Fruit fly (Drosophila melanogaster) whole organism, embryonic: ENCODE data around the gene Est-P.

Experiments
- Adf1 ChIP-seq: fragments of 200-800 bp; sonication (Bioruptor generic); IDR thresholded peaks from 2 replicates; pipeline ENCODE4 v1.3.6; 2022; ENCODE audit warnings: missing biosample characterization, missing genetic modification characterization
- Atf3 ChIP-seq: fragments of 200-800 bp; sonication (Bioruptor generic); optimal IDR thresholded peaks from 3 replicates; lab custom pipeline; 2016; ENCODE audit warnings: missing biosample characterization, missing genetic modification characterization
- CG10147 ChIP-seq: fragments of 200-800 bp; sonication (Bioruptor generic); optimal IDR thresholded peaks from 2 replicates; lab custom pipeline; 2019; ENCODE audit warnings: missing biosample characterization, mild to moderate bottlenecking, missing genetic modification characterization, moderate library complexity
- CG11695 ChIP-seq: fragments of 200-800 bp; sonication (Bioruptor generic); IDR thresholded peaks from 3 replicates; pipeline ENCODE4 v1.3.6; 2022; ENCODE audit warnings: missing biosample characterization, missing genetic modification characterization
- CG11696 ChIP-seq: fragments of 200-800 bp; sonication (Bioruptor generic); IDR thresholded peaks from 2 replicates; pipeline ENCODE4 v1.3.6; 2022; ENCODE audit warnings: missing biosample characterization, missing genetic modification characterization
- CG12942 ChIP-seq: fragments of 200-800 bp; sonication (Bioruptor generic); optimal IDR thresholded peaks from 3 replicates; lab custom pipeline; 2016; ENCODE audit warnings: missing biosample characterization, missing genetic modification characterization
- CG13123 ChIP-seq: fragments of 200-800 bp; sonication (Bioruptor generic); optimal IDR thresholded peaks from 2 replicates; lab custom pipeline; 2016; ENCODE audit warnings: missing biosample characterization, missing genetic modification characterization
- CG13894 ChIP-seq: fragments of 200-800 bp; sonication (Bioruptor generic); optimal IDR thresholded peaks from 3 replicates; lab custom pipeline; 2018; ENCODE audit warnings: missing biosample characterization, mild to moderate bottlenecking, missing genetic modification characterization, moderate library complexity
- CG15073 ChIP-seq: fragments of 200-800 bp; sonication (Bioruptor generic); optimal IDR thresholded peaks from 2 replicates; lab custom pipeline; 2016; ENCODE audit warnings: missing biosample characterization, missing genetic modification characterization
- CG16813 ChIP-seq: fragments of 200-800 bp; sonication (Bioruptor generic); IDR thresholded peaks from 3 replicates; pipeline ENCODE4 v1.3.6; 2022; ENCODE audit warnings: missing biosample characterization, missing genetic modification characterization; ENCODE audit not compliant: partially characterized antibody
- CG17359 ChIP-seq: fragments of 200-800 bp; sonication (Bioruptor generic); optimal IDR thresholded peaks from 3 replicates; lab custom pipeline; 2018; ENCODE audit warnings: missing biosample characterization, mild to moderate bottlenecking, missing genetic modification characterization, moderate library complexity
- CG2116 ChIP-seq: fragments of 200-800 bp; sonication (Bioruptor generic); optimal IDR thresholded peaks from 3 replicates; lab custom pipeline; 2018; ENCODE audit warnings: missing biosample characterization, mild to moderate bottlenecking, missing genetic modification characterization
- CG2129 ChIP-seq: fragments of 200-800 bp; sonication (Bioruptor generic); IDR thresholded peaks from 2 replicates; pipeline ENCODE4 v1.3.6; 2022; ENCODE audit warnings: missing biosample characterization, missing genetic modification characterization; ENCODE audit not compliant: partially characterized antibody
- CG2199 ChIP-seq: fragments of 200-800 bp; sonication (Bioruptor generic); IDR thresholded peaks from 3 replicates; pipeline ENCODE4 v1.3.6; 2022; ENCODE audit warnings: missing biosample characterization, missing genetic modification characterization
- CG2202 ChIP-seq: fragments of 200-800 bp; sonication (Bioruptor generic); optimal IDR thresholded peaks from 2 replicates; lab custom pipeline; 2018; ENCODE audit warnings: missing biosample characterization, mild to moderate bottlenecking, missing genetic modification characterization
- CG31441 ChIP-seq: fragments of 200-800 bp; sonication (Bioruptor generic); IDR thresholded peaks from 2 replicates; pipeline ENCODE4 v1.3.6; 2022; ENCODE audit warnings: missing biosample characterization, missing genetic modification characterization
- CG4328 ChIP-seq: fragments of 200-800 bp; sonication (Bioruptor generic); optimal IDR thresholded peaks from 3 replicates; lab custom pipeline; 2017; ENCODE audit warnings: missing biosample characterization, missing genetic modification reagents, missing genetic modification characterization
- CG6683 ChIP-seq: fragments of 200-800 bp; sonication (Bioruptor generic); optimal IDR thresholded peaks from 2 replicates; lab custom pipeline; 2017; ENCODE audit warnings: missing biosample characterization, mild to moderate bottlenecking, missing genetic modification characterization, missing genetic modification reagents
- CG7556 ChIP-seq: fragments of 200-800 bp; sonication (Bioruptor generic); optimal IDR thresholded peaks from 2 replicates; lab custom pipeline; 2017; ENCODE audit warnings: missing biosample characterization, mild to moderate bottlenecking, missing genetic modification characterization
- CG7745 ChIP-seq: fragments of 200-800 bp; sonication (Bioruptor generic); optimal IDR thresholded peaks from 2 replicates; lab custom pipeline; 2018; ENCODE audit warnings: missing biosample characterization, mild to moderate bottlenecking, missing genetic modification characterization, moderate library complexity
- CG7987 ChIP-seq: fragments of 200-800 bp; sonication (Bioruptor generic); optimal IDR thresholded peaks from 2 replicates; lab custom pipeline; 2018; ENCODE audit warnings: missing biosample characterization, mild to moderate bottlenecking, missing genetic modification characterization, moderate library complexity
- Doc3 ChIP-seq: fragments of 200-800 bp; sonication (Bioruptor generic); IDR thresholded peaks from 3 replicates; pipeline ENCODE4 v1.3.6; 2022; ENCODE audit warnings: missing biosample characterization, missing genetic modification characterization; ENCODE audit not compliant: partially characterized antibody
- Dp ChIP-seq: fragments of 200-800 bp; sonication (Bioruptor generic); optimal IDR thresholded peaks from 2 replicates; lab custom pipeline; 2018; ENCODE audit warnings: missing biosample characterization, mild to moderate bottlenecking, missing genetic modification characterization, moderate library complexity
- Eip74EF ChIP-seq, 2 experiments: fragments of 200-800 bp in 1 of 2; fragments of >200 bp in 1 of 2; sonication (Bioruptor generic) in 1 of 2; optimal IDR thresholded peaks; 2 replicates each; lab custom pipeline; 2017 to 2019; ENCODE audit warnings: missing biosample characterization in 2 of 2, missing genetic modification characterization in 2 of 2, mild to moderate bottlenecking in 1 of 2, moderate library complexity in 1 of 2
- Ets97D ChIP-seq: fragments of 200-800 bp; sonication (Bioruptor generic); optimal IDR thresholded peaks from 3 replicates; lab custom pipeline; 2016; ENCODE audit warnings: missing biosample characterization, missing genetic modification characterization
- GATAe ChIP-seq: fragments of 200-800 bp; sonication (Bioruptor generic); conservative IDR thresholded peaks from 2 replicates; pipeline ENCODE4 v1.3.6; 2022; ENCODE audit warnings: missing biosample characterization, missing genetic modification characterization
- Lhr ChIP-seq: fragments of 200-800 bp; sonication (Bioruptor generic); optimal IDR thresholded peaks from 3 replicates; lab custom pipeline; 2017; ENCODE audit warnings: mild to moderate bottlenecking, missing biosample characterization, missing genetic modification reagents, missing genetic modification characterization
- NC2β ChIP-seq: fragments of 200-800 bp; sonication (Bioruptor generic); optimal IDR thresholded peaks from 2 replicates; lab custom pipeline; 2016; ENCODE audit warnings: missing biosample characterization, missing genetic modification characterization
- Optix ChIP-seq: fragments of 200-800 bp; sonication (Bioruptor generic); IDR thresholded peaks from 3 replicates; pipeline ENCODE4 v1.3.6; 2022; ENCODE audit warnings: missing biosample characterization, missing genetic modification characterization
- Rx ChIP-seq: fragments of 200-800 bp; sonication (Bioruptor generic); IDR thresholded peaks from 2 replicates; pipeline ENCODE4 v1.3.6; 2022; ENCODE audit warnings: missing biosample characterization, missing genetic modification characterization
- Sox102F ChIP-seq: fragments of 200-800 bp; sonication (Bioruptor generic); optimal IDR thresholded peaks from 2 replicates; lab custom pipeline; 2018; ENCODE audit warnings: missing biosample characterization, mild to moderate bottlenecking, missing genetic modification characterization, moderate library complexity
- TFAM ChIP-seq: fragments of 200-800 bp; sonication (Bioruptor generic); optimal IDR thresholded peaks from 2 replicates; lab custom pipeline; 2017; ENCODE audit warnings: missing biosample characterization, missing genetic modification characterization, inconsistent platforms
- Tbp ChIP-seq: fragments of >200 bp; optimal IDR thresholded peaks from 2 replicates; lab custom pipeline; 2018; ENCODE audit warnings: missing biosample characterization, missing genetic modification characterization
- Vsx1 ChIP-seq: fragments of 200-800 bp; sonication (Bioruptor generic); optimal IDR thresholded peaks from 2 replicates; lab custom pipeline; 2017; ENCODE audit warnings: missing biosample characterization, mild to moderate bottlenecking, missing genetic modification characterization, missing genetic modification reagents
- ap ChIP-seq: fragments of 200-800 bp; sonication (Bioruptor generic); IDR thresholded peaks from 2 replicates; pipeline ENCODE4 v1.3.6; 2022; ENCODE audit warnings: missing biosample characterization, missing genetic modification characterization
- ash1 ChIP-seq: fragments of 200-800 bp; sonication (Bioruptor generic); optimal IDR thresholded peaks from 2 replicates; lab custom pipeline; 2018; ENCODE audit warnings: missing biosample characterization, mild to moderate bottlenecking, missing genetic modification characterization
- bigmax ChIP-seq: fragments of 200-800 bp; sonication (Bioruptor generic); optimal IDR thresholded peaks from 2 replicates; lab custom pipeline; 2018; ENCODE audit warnings: missing biosample characterization, mild to moderate bottlenecking, missing genetic modification characterization
- crp ChIP-seq, 2 experiments: fragments of 200-800 bp; sonication (Bioruptor generic); optimal IDR thresholded peaks; 2 replicates in 1 of 2; 3 replicates in 1 of 2; lab custom pipeline; 2017; ENCODE audit warnings: missing biosample characterization in 2 of 2, missing genetic modification characterization in 2 of 2, mild to moderate bottlenecking in 1 of 2, moderate library complexity in 1 of 2
- en ChIP-seq: fragments of 200-800 bp; sonication (Bioruptor generic); optimal IDR thresholded peaks from 2 replicates; lab custom pipeline; 2016; ENCODE audit warnings: missing biosample characterization, missing genetic modification characterization
- fru ChIP-seq: fragments of >200 bp; optimal IDR thresholded peaks from 2 replicates; lab custom pipeline; 2017
- kah ChIP-seq: fragments of 200-800 bp; sonication (Bioruptor generic); optimal IDR thresholded peaks from 2 replicates; lab custom pipeline; 2018; ENCODE audit warnings: missing biosample characterization, mild to moderate bottlenecking, missing genetic modification characterization
- ken ChIP-seq: fragments of 200-800 bp; sonication (Bioruptor generic); IDR thresholded peaks from 3 replicates; pipeline ENCODE4 v1.3.6; 2022; ENCODE audit warnings: missing biosample characterization, missing genetic modification characterization
- lmd ChIP-seq: fragments of 200-800 bp; sonication (Bioruptor generic); IDR thresholded peaks from 2 replicates; pipeline ENCODE4 v1.3.6; 2022; ENCODE audit warnings: missing biosample characterization, missing genetic modification characterization
- nerfin-2 ChIP-seq: fragments of 200-800 bp; sonication (Bioruptor generic); IDR thresholded peaks from 2 replicates; pipeline ENCODE4 v1.3.6; 2022; ENCODE audit warnings: missing biosample characterization, missing genetic modification characterization; ENCODE audit not compliant: partially characterized antibody
- nmo ChIP-seq: fragments of 200-800 bp; sonication (Bioruptor generic); optimal IDR thresholded peaks from 2 replicates; lab custom pipeline; 2018; ENCODE audit warnings: missing biosample characterization, mild to moderate bottlenecking, missing genetic modification characterization, moderate library complexity
- pita ChIP-seq: fragments of 200-800 bp; sonication (Bioruptor generic); optimal IDR thresholded peaks from 2 replicates; lab custom pipeline; 2017; ENCODE audit warnings: missing biosample characterization, mild to moderate bottlenecking, missing genetic modification characterization
- pros ChIP-seq: fragments of 200-800 bp; sonication (Bioruptor generic); optimal IDR thresholded peaks from 3 replicates; lab custom pipeline; 2019; ENCODE audit warnings: missing biosample characterization, mild to moderate bottlenecking, missing genetic modification characterization, moderate library complexity
- pum ChIP-seq: fragments of 200-800 bp; sonication (Bioruptor generic); optimal IDR thresholded peaks from 2 replicates; lab custom pipeline; 2016; ENCODE audit warnings: missing biosample characterization, missing genetic modification characterization
- ro ChIP-seq: fragments of 200-800 bp; sonication (Bioruptor generic); IDR thresholded peaks from 2 replicates; pipeline ENCODE4 v1.3.6; 2022; ENCODE audit warnings: missing biosample characterization, missing genetic modification characterization
- so ChIP-seq: fragments of 200-800 bp; sonication (Bioruptor generic); IDR thresholded peaks from 3 replicates; pipeline ENCODE4 v1.3.6; 2022; ENCODE audit warnings: missing biosample characterization, missing genetic modification characterization
- sqz ChIP-seq: fragments of 200-800 bp; sonication (Bioruptor generic); optimal IDR thresholded peaks from 3 replicates; lab custom pipeline; 2018; ENCODE audit warnings: missing biosample characterization, mild to moderate bottlenecking, missing genetic modification characterization
- toy ChIP-seq: fragments of 200-800 bp; sonication (Bioruptor generic); IDR thresholded peaks from 2 replicates; pipeline ENCODE4 v1.3.6; 2022; ENCODE audit warnings: missing biosample characterization, missing genetic modification characterization

Gene Est-P

DNA sequence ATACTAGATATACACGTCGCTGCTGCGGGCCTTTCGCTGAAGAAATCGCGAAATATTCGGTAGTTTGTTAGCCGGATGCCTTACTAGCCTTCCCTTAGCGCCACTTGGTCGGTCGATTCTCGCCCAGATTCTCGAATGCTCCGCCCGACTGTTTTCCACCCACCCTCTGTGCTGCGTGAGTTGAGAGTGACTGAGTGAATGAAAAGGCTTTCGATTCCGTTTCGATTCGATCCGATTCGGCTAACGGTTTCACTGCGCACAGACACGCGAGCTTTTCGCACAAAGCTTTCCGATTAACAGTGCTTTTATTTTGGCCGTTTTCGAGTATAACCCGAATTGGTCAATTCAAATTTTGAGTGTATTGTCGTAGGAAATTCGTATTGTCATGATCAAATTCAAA, 13.2 kb downstream of the Est-P start, which contains the start of gene Ak1 (continued):
- TF ChIP-seq CG4328 (GFP tag; lab: Kevin White, UChicago), result no peak
- no peak for TF ChIP-seq CG7987 (GFP tag; lab: Kevin White, UChicago)
- TF ChIP-seq Doc3 (GFP tag; lab: Robert Waterston, UW), result no peak
- TF ChIP-seq GATAe (GFP tag; lab: Robert Waterston, UW), result no peak
- no peak for TF ChIP-seq Vsx1 (GFP tag; lab: Kevin White, UChicago)
- TF ChIP-seq ash1 (GFP tag; lab: Kevin White, UChicago), result no peak
- TF ChIP-seq lmd, result no peak
- TF ChIP-seq CG31441 (GFP tag; lab: Robert Waterston, UW), result no peak
- TF ChIP-seq CG11695, result no peak
- TF ChIP-seq CG2199, result no peak
- no peak for TF ChIP-seq so (GFP tag; lab: Robert Waterston, UW)
- TF ChIP-seq CG7745 (tag; lab: Kevin White, UChicago), result no peak
- no peak for TF ChIP-seq ap (GFP tag; lab: Robert Waterston, UW)
- no peak for TF ChIP-seq crp (GFP tag; optimal IDR thresholded peaks at IDR 0.05; lab: Kevin White, UChicago)
- no peak for TF ChIP-seq Ets97D
- TF ChIP-seq CG17359 (tag; lab: Kevin White, UChicago), result no peak
- peak; percentile 70 for TF ChIP-seq CG13894 (tag; lab: Kevin White, UChicago)
- no peak for TF ChIP-seq pita (GFP tag; lab: Kevin White, UChicago)
- no peak for TF ChIP-seq Lhr
- no peak for TF ChIP-seq Dp (GFP tag; lab: Kevin White, UChicago)
- TF ChIP-seq Adf1 (GFP tag; lab: Robert Waterston, UW), result no peak
- no peak for TF ChIP-seq CG15073 (GFP tag; lab: Kevin White, UChicago)
- no peak for TF ChIP-seq Sox102F (GFP tag; lab: Kevin White, UChicago)
- no peak for TF ChIP-seq CG2202 (tag; lab: Kevin White, UChicago)
- no peak for TF ChIP-seq pros (GFP tag; lab: Kevin White, UChicago)
- no peak for TF ChIP-seq CG2129 (GFP tag; lab: Robert Waterston, UW)
- no peak for TF ChIP-seq CG11696 (GFP tag; lab: Robert Waterston, UW)
- TF ChIP-seq nmo (GFP tag; lab: Kevin White, UChicago), result no peak
- TF ChIP-seq CG13123 (GFP tag; lab: Kevin White, UChicago), result no peak
- TF ChIP-seq Rx (GFP tag; lab: Robert Waterston, UW), result no peak
- no peak for TF ChIP-seq fru
- TF ChIP-seq NC2β (GFP tag; lab: Kevin White, UChicago), result no peak
- TF ChIP-seq sqz (GFP tag; lab: Kevin White, UChicago), result no peak
- TF ChIP-seq Tbp (GFP tag; lab: Kevin White, UChicago), result no peak
- TF ChIP-seq TFAM, result no peak
- no peak for TF ChIP-seq CG6683 (GFP tag; lab: Kevin White, UChicago)
- no peak for TF ChIP-seq Eip74EF (GFP tag; optimal IDR thresholded peaks at IDR 0.05; lab: Kevin White, UChicago)
- no peak for TF ChIP-seq CG10147
- no peak for TF ChIP-seq Atf3
- no peak for TF ChIP-seq ken (GFP tag; lab: Robert Waterston, UW)
- no peak for TF ChIP-seq pum (GFP tag; lab: Kevin White, UChicago)
- TF ChIP-seq ro (GFP tag; lab: Robert Waterston, UW), result no peak
- TF ChIP-seq kah (GFP tag; lab: Kevin White, UChicago), result no peak
- no peak for TF ChIP-seq en (GFP tag; lab: Kevin White, UChicago)
- no peak for TF ChIP-seq toy
- no peak for TF ChIP-seq CG16813
- no peak for TF ChIP-seq CG2116 (GFP tag; lab: Kevin White, UChicago)
- TF ChIP-seq CG7556, result no peak
- no peak for TF ChIP-seq nerfin-2 (GFP tag; lab: Robert Waterston, UW)
- no peak for TF ChIP-seq Optix
- no peak for TF ChIP-seq CG12942 (GFP tag; lab: Kevin White, UChicago)
- TF ChIP-seq bigmax (GFP tag; lab: Kevin White, UChicago), result no peak
